Worm (Caenorhabditis elegans) whole organism, mixed stage, embryonic: ENCODE results near the gene maph-9.

Source experiments
- blmp-1 ChIP-seq: fragments of 150-350 bp; optimal IDR thresholded peaks from 2 replicates; lab custom pipeline; 2014; ENCODE audit warnings: missing biosample characterization, missing genetic modification characterization
- ces-1 ChIP-seq: fragments of 150-350 bp; optimal IDR thresholded peaks from 2 replicates; lab custom pipeline; 2014; ENCODE audit warnings: missing biosample characterization, missing genetic modification reagents, missing genetic modification characterization
- mep-1 ChIP-seq: fragments of 150-350 bp; optimal IDR thresholded peaks from 2 replicates; lab custom pipeline; 2017; ENCODE audit warnings: missing biosample characterization, missing genetic modification reagents, missing genetic modification characterization, inconsistent platforms
- nhr-12 ChIP-seq: fragments of 150-350 bp; optimal IDR thresholded peaks from 2 replicates; lab custom pipeline; 2014; ENCODE audit warnings: missing biosample characterization, missing genetic modification characterization
- nhr-237 ChIP-seq: fragments of 150-350 bp; optimal IDR thresholded peaks from 2 replicates; lab custom pipeline; 2014; ENCODE audit warnings: missing biosample characterization, missing genetic modification characterization
- tbx-8 ChIP-seq: fragments of 200-800 bp; sonication (Bioruptor generic); optimal IDR thresholded peaks from 2 replicates; lab custom pipeline; 2018; ENCODE audit warnings: mild to moderate bottlenecking, missing genetic modification characterization, moderate library complexity, missing compliant biosample characterization
- unc-62 ChIP-seq: fragments of 150-350 bp; optimal IDR thresholded peaks from 2 replicates; lab custom pipeline; 2014; ENCODE audit warnings: missing biosample characterization, missing genetic modification reagents, missing genetic modification characterization

ce11 chrIV:7171222-7171621 lies 14.8 kb downstream of the maph-9 start, which contains the start of gene str-220:
- TF ChIP-seq blmp-1 (tag; lab: Kevin White, UChicago) = no peak
- TF ChIP-seq unc-62 (GFP tag; lab: Kevin White, UChicago) = no peak
- no peak for TF ChIP-seq nhr-237 (tag; lab: Kevin White, UChicago)
- no peak for TF ChIP-seq tbx-8 (GFP tag; lab: Kevin White, UChicago)
- no peak for TF ChIP-seq nhr-12 (tag; lab: Kevin White, UChicago)
- TF ChIP-seq mep-1 = no peak
- TF ChIP-seq ces-1 (GFP tag; lab: Kevin White, UChicago) = no peak
